Fruit fly (Drosophila melanogaster): Measurements from ENCODE around the gene CG17597.

Gene CG17597

dm6 chr2L:18857635-18858059, 26.7 kb upstream of the CG17597 start (continued):
- TF ChIP-seq Deaf1 (tag; optimal IDR thresholded peaks at IDR 0.05) (peak; percentile 67), mam (GFP tag; optimal IDR thresholded peaks at IDR 0.05) (peak; percentile 95), Ptx1 (GFP tag; IDR thresholded peaks at IDR 0.05) (peak; percentile 88), insv (GFP tag; optimal IDR thresholded peaks at IDR 0.05) (peak in 1 of 2 experiments; percentile 49), CG1832 (GFP tag; optimal IDR thresholded peaks at IDR 0.05) (no peak), CG3995 (GFP tag; optimal IDR thresholded peaks at IDR 0.05) (peak; percentile 69), zfh2 (GFP tag; optimal IDR thresholded peaks at IDR 0.05) (peak; percentile 93), Antp (GFP tag; optimal IDR thresholded peaks at IDR 0.05) (peak; percentile 69), CG6791 (GFP tag; IDR thresholded peaks at IDR 0.05; ENCODE audit: partially characterized antibody) (no peak), sob (GFP tag; IDR thresholded peaks at IDR 0.05) (peak; percentile 90), pnt (GFP tag; optimal IDR thresholded peaks at IDR 0.05) (peak; percentile 84), CG1647 (GFP tag; optimal IDR thresholded peaks at IDR 0.05) (peak; percentile 62), CG7987 (GFP tag; optimal IDR thresholded peaks at IDR 0.05) (peak; percentile 59), ind (GFP tag; optimal IDR thresholded peaks at IDR 0.05) (peak; percentile 91), HHEX (GFP tag; optimal IDR thresholded peaks at IDR 0.05) (peak; percentile 92), CG2202 (tag; optimal IDR thresholded peaks at IDR 0.05) (peak; percentile 78), cg (GFP tag; optimal IDR thresholded peaks at IDR 0.05) (no peak), CG8281 (tag; optimal IDR thresholded peaks at IDR 0.05) (peak; percentile 73), hbn (GFP tag; IDR thresholded peaks at IDR 0.05; ENCODE audit: partially characterized antibody) (no peak), onecut (GFP tag; IDR thresholded peaks at IDR 0.05) (peak; percentile 86), tx (GFP tag; optimal IDR thresholded peaks at IDR 0.05) (peak; percentile 82), aop (GFP tag; IDR thresholded peaks at IDR 0.05) (no peak), abd-A (tag; optimal IDR thresholded peaks at IDR 0.05) (no peak), Oli (tag; optimal IDR thresholded peaks at IDR 0.05) (peak; percentile 93), croc (GFP tag; conservative IDR thresholded peaks at IDR 0.05) (peak; percentile 80), rib (GFP tag; IDR thresholded peaks at IDR 0.05) (peak; percentile 59; the same call in 1 of the 2 replicates), CG18599 (GFP tag; optimal IDR thresholded peaks at IDR 0.05) (peak; percentile 95), unpg (GFP tag; optimal IDR thresholded peaks at IDR 0.05) (peak; percentile 95), CG4617 (GFP tag; optimal IDR thresholded peaks at IDR 0.05; ENCODE audit: borderline replicate concordance) (peak; percentile 72), CG7357 (GFP tag; IDR thresholded peaks at IDR 0.05) (peak; percentile 81), CG7963 (GFP tag; IDR thresholded peaks at IDR 0.05; ENCODE audit: partially characterized antibody) (no peak), amos (GFP tag; IDR thresholded peaks at IDR 0.05; ENCODE audit: partially characterized antibody) (no peak), CrebB (tag; optimal IDR thresholded peaks at IDR 0.05) (peak; percentile 81), CG2116 (GFP tag; optimal IDR thresholded peaks at IDR 0.05) (peak; percentile 64), CG32772 (GFP tag; IDR thresholded peaks at IDR 0.05) (peak; percentile 92), wdn (GFP tag; IDR thresholded peaks at IDR 0.05) (peak; percentile 88), wek (GFP tag; optimal IDR thresholded peaks at IDR 0.05) (peak; percentile 78), al (GFP tag; IDR thresholded peaks at IDR 0.05) (peak; percentile 89), CG11456 (GFP tag; IDR thresholded peaks at IDR 0.05) (peak; percentile 92), CkIIα-i1 (GFP tag; IDR thresholded peaks at IDR 0.05) (peak; percentile 57; the same call in 1 of the 2 replicates), CG18619 (GFP tag; optimal IDR thresholded peaks at IDR 0.05) (peak; percentile 87), CG18476 (GFP tag; optimal IDR thresholded peaks at IDR 0.05) (peak; percentile 61), Asciz (GFP tag; optimal IDR thresholded peaks at IDR 0.05) (peak; percentile 86), Bgb (GFP tag; IDR thresholded peaks at IDR 0.05; ENCODE audit: partially characterized antibody) (no peak), CG6854 (GFP tag; optimal IDR thresholded peaks at IDR 0.05) (peak; percentile 84), CG8924 (tag; optimal IDR thresholded peaks at IDR 0.05) (peak; percentile 92), gcm (GFP tag; optimal IDR thresholded peaks at IDR 0.05) (peak; percentile 89), bab2 (GFP tag; optimal IDR thresholded peaks at IDR 0.05) (peak; percentile 93), inv (GFP tag; IDR thresholded peaks at IDR 0.05; ENCODE audit: partially characterized antibody) (no peak), Oaz (GFP tag; IDR thresholded peaks at IDR 0.05) (peak; percentile 84)

Data from whole organism, embryonic.